Worm (Caenorhabditis elegans): ENCODE measurements around the gene decr-1.2.

Gene decr-1.2

ce11 chrII:8577509-8578099 is 32.2 kb downstream of the decr-1.2 start, which contains the start of gene F54C9.9 (continued):
- TF ChIP-seq Y5F2A.4 (GFP tag; optimal IDR thresholded peaks at IDR 0.05) (no peak), hlh-11 (tag; optimal IDR thresholded peaks at IDR 0.05) (no peak), dpl-1 (GFP tag; optimal IDR thresholded peaks at IDR 0.05) (peak; percentile 4), nhr-42 (GFP tag; IDR thresholded peaks at IDR 0.05) (no peak), ceh-44 (GFP tag; IDR thresholded peaks at IDR 0.05) (no peak), tag-97 (GFP tag; IDR thresholded peaks at IDR 0.05) (no peak), nhr-28 (tag; optimal IDR thresholded peaks at IDR 0.05) (peak; percentile 11), zip-2 (tag; optimal IDR thresholded peaks at IDR 0.05) (no peak), mep-1 (tag; optimal IDR thresholded peaks at IDR 0.05) (peak; percentile 2), snpc-1.2 (GFP tag; IDR thresholded peaks at IDR 0.05) (peak; percentile 64; the same call in 1 of the 2 replicates), egl-43 (GFP tag; IDR thresholded peaks at IDR 0.05) (no peak), F10B5.3 (tag; optimal IDR thresholded peaks at IDR 0.05) (no peak), daf-8 (GFP tag; IDR thresholded peaks at IDR 0.05) (no peak), mes-2 (tag; optimal IDR thresholded peaks at IDR 0.05; ENCODE audit: poor library complexity, severe bottlenecking) (peak; percentile 44), dmd-9 (GFP tag; IDR thresholded peaks at IDR 0.05) (no peak), mxl-3 (GFP tag; optimal IDR thresholded peaks at IDR 0.05) (no peak), ces-1 (GFP tag; optimal IDR thresholded peaks at IDR 0.05) (no peak), zip-11 (GFP tag; IDR thresholded peaks at IDR 0.05) (no peak), set-16 (GFP tag; IDR thresholded peaks at IDR 0.05) (no peak), daf-16 (GFP tag; optimal IDR thresholded peaks at IDR 0.05) (no peak), daf-16 (tag; optimal IDR thresholded peaks at IDR 0.05) (no peak), mdl-1 (tag; optimal IDR thresholded peaks at IDR 0.05) (no peak)

DNA sequence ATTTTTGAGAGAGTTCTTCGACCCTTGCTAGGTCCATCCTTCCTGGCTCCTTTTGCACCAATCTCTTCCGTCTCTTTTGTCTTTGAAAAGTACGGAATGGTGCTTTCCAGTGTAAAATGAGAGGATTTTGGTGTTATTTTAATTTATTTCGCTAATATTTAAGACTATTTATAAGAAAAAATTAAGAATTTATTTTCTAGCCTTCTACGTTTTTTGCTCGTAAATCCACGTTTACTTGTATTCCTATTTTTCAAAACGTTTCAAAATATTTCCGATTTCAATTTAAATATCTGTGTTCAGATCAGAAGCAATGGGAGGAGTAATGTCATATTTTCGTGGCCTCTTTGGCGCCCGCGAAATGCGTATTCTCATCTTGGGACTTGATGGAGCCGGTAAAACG is 36.3 kb downstream of the decr-1.2 start, which contains the start of gene arl-1:
Gene arl-1 (plus strand): TSS at position 301 of the 400 bp plus-strand sequence.
- TF ChIP-seq hlh-30 (tag; optimal IDR thresholded peaks at IDR 0.05; ENCODE audit: insufficient read depth): no peak
- TF ChIP-seq cey-2 (tag; optimal IDR thresholded peaks at IDR 0.05; ENCODE audit: borderline replicate concordance, insufficient read depth): no peak
- no peak for TF ChIP-seq vab-7 (GFP tag; IDR thresholded peaks at IDR 0.05)
- TF ChIP-seq dmd-9 (GFP tag; IDR thresholded peaks at IDR 0.05): no peak
- no peak for TF ChIP-seq lin-39 (tag; optimal IDR thresholded peaks at IDR 0.05)
- TF ChIP-seq mdt-29 (GFP tag; IDR thresholded peaks at IDR 0.05): no peak
- TF ChIP-seq skn-1 (tag; optimal IDR thresholded peaks at IDR 0.05): no peak
- no peak for TF ChIP-seq ceh-32 (tag; optimal IDR thresholded peaks at IDR 0.05; ENCODE audit: poor library complexity)
- no peak for TF ChIP-seq lin-29 (GFP tag; IDR thresholded peaks at IDR 0.05)
- TF ChIP-seq hif-1 (tag; optimal IDR thresholded peaks at IDR 0.05): no peak
- TF ChIP-seq ctbp-1 (GFP tag; IDR thresholded peaks at IDR 0.05): no peak
- no peak for TF ChIP-seq T20F7.1 (GFP tag; optimal IDR thresholded peaks at IDR 0.05)
- no peak for TF ChIP-seq zfp-2 (tag; optimal IDR thresholded peaks at IDR 0.05)
- TF ChIP-seq nhr-10 (tag; optimal IDR thresholded peaks at IDR 0.05): no peak
- no peak for TF ChIP-seq fos-1 (tag; optimal IDR thresholded peaks at IDR 0.05)
- TF ChIP-seq lin-13 (GFP tag; optimal IDR thresholded peaks at IDR 0.05): no peak
- TF ChIP-seq ceh-62 (tag; optimal IDR thresholded peaks at IDR 0.05): no peak

- TF ChIP-seq ceh-44 (GFP tag; IDR thresholded peaks at IDR 0.05): no peak
- TF ChIP-seq lin-38 (GFP tag; IDR thresholded peaks at IDR 0.05): 0 out of 2 replicates have a peak, but pooled peaks have one; percentile 28
- no peak for TF ChIP-seq cey-2 (tag; optimal IDR thresholded peaks at IDR 0.05; ENCODE audit: borderline replicate concordance, insufficient read depth)
- TF ChIP-seq Y48G9A.11 (GFP tag; IDR thresholded peaks at IDR 0.05): no peak
- no peak for TF ChIP-seq arid-1 (GFP tag; conservative IDR thresholded peaks at IDR 0.05)
- TF ChIP-seq ztf-7 (tag; optimal IDR thresholded peaks at IDR 0.05): no peak
- peak; percentile 58 for TF ChIP-seq ama-1 (optimal IDR thresholded peaks at IDR 0.05)
- TF ChIP-seq nhr-10 (tag; optimal IDR thresholded peaks at IDR 0.05): no peak
- TF ChIP-seq hlh-30 (tag; optimal IDR thresholded peaks at IDR 0.05; ENCODE audit: insufficient read depth): peak; percentile 7
- no peak for TF ChIP-seq ztf-11 (tag; optimal IDR thresholded peaks at IDR 0.05)
- TF ChIP-seq nhr-237 (tag; optimal IDR thresholded peaks at IDR 0.05): no peak
- no peak for TF ChIP-seq zag-1 (tag; optimal IDR thresholded peaks at IDR 0.05)
- no peak for TF ChIP-seq lim-7 (GFP tag; IDR thresholded peaks at IDR 0.05)
- TF ChIP-seq tag-97 (GFP tag; IDR thresholded peaks at IDR 0.05): no peak
- TF ChIP-seq mxl-3 (GFP tag; optimal IDR thresholded peaks at IDR 0.05): no peak
- no peak for TF ChIP-seq aha-1 (tag)
- no peak for TF ChIP-seq dmd-9 (GFP tag; IDR thresholded peaks at IDR 0.05)
- no peak for TF ChIP-seq ZK546.5 (tag; optimal IDR thresholded peaks at IDR 0.05)
- no peak for TF ChIP-seq tra-1 (GFP tag; IDR thresholded peaks at IDR 0.05)
Observed at ce11 chrII:8583035-8583434, 37.6 kb downstream of the decr-1.2 start.
